Fruit fly (Drosophila melanogaster) whole organism, wandering third instar larva: Measurements from ENCODE around the gene CG32369.

Experiments used
- Dif ChIP-seq: fragments of 200-275, 200-300 bp; sonication (Bioruptor generic); optimal IDR thresholded peaks from 2 replicates; lab custom pipeline; 2018; ENCODE audit warnings: missing biosample characterization, missing genetic modification characterization; ENCODE audit not compliant: partially characterized antibody
- Hr78 ChIP-seq: fragments of >200 bp; optimal IDR thresholded peaks from 2 replicates; lab custom pipeline; 2017; ENCODE audit warnings: missing biosample characterization, missing genetic modification characterization
- Sp1 ChIP-seq: fragments of 200-800 bp; sonication (Bioruptor generic); optimal IDR thresholded peaks from 3 replicates; lab custom pipeline; 2019; ENCODE audit warnings: missing biosample characterization, mild to moderate bottlenecking, missing genetic modification characterization, moderate library complexity
- br ChIP-seq: fragments of 200-800 bp; sonication (Bioruptor generic); optimal IDR thresholded peaks from 2 replicates; lab custom pipeline; 2016; ENCODE audit warnings: missing biosample characterization, missing genetic modification characterization
- fru ChIP-seq: fragments of 200-800 bp; sonication (Bioruptor generic); optimal IDR thresholded peaks from 3 replicates; lab custom pipeline; 2016; ENCODE audit warnings: missing biosample characterization, mild to moderate bottlenecking, missing genetic modification characterization
- psq ChIP-seq: fragments of 200-800 bp; sonication (Bioruptor generic); optimal IDR thresholded peaks from 3 replicates; lab custom pipeline; 2017; ENCODE audit warnings: missing biosample characterization, mild to moderate bottlenecking, missing genetic modification characterization, moderate library complexity
- sage ChIP-seq: fragments of 200-800 bp; sonication (Bioruptor generic); optimal IDR thresholded peaks from 2 replicates; lab custom pipeline; 2016; ENCODE audit warnings: missing biosample characterization, mild to moderate bottlenecking, missing genetic modification characterization
- woc ChIP-seq: sonication (Bioruptor generic); optimal IDR thresholded peaks from 2 replicates; lab custom pipeline; 2016; ENCODE audit warnings: missing biosample characterization, mild to moderate bottlenecking, missing genetic modification characterization

dm6 chr3L:7830890-7831289 lies 21.3 kb upstream of the CG32369 start:
- TF ChIP-seq psq (GFP tag; lab: Kevin White, UChicago) (no peak), fru (GFP tag; lab: Kevin White, UChicago) (no peak), br (GFP tag; lab: Kevin White, UChicago) (no peak), sage (GFP tag; lab: Kevin White, UChicago) (no peak), Hr78 (GFP tag; lab: Kevin White, UChicago) (no peak), Sp1 (no peak), woc (no peak), Dif (GFP tag; lab: Kevin White, UChicago) (no peak)
